Fruit fly (Drosophila melanogaster) S2 (cell line): Measurements from ENCODE around the gene Drak.

ENCODE experiments used
- CG8478 ChIP-seq: fragments of >200 bp; optimal IDR thresholded peaks from 2 replicates; lab custom pipeline; 2018
- CTCF ChIP-seq, 2 experiments: fragments of >200 bp; optimal IDR thresholded peaks; 2 replicates each; lab custom pipeline; 2018

dm6 chrX:11546941-11547340, 54.0 kb downstream of the Drak start:
- TF ChIP-seq CG8478 (lab: Kevin White, UChicago) (no peak), CTCF (optimal IDR thresholded peaks at IDR 0.05; lab: Kevin White, UChicago) (no peak)
